Worm (Caenorhabditis elegans) whole organism, midembryonic: ENCODE data around the gene fbxc-7.

Experiments
- T22C8.4 ChIP-seq: fragments of 200-800 bp; sonication (Bioruptor generic); IDR thresholded peaks from 2 replicates; pipeline ENCODE4 v1.3.6; 2022; ENCODE audit warnings: missing genetic modification characterization, missing compliant biosample characterization
- cog-1 ChIP-seq: sonication (generic microtip); optimal IDR thresholded peaks from 2 replicates; lab custom pipeline; 2016; ENCODE audit warnings: missing genetic modification characterization, missing compliant biosample characterization
- flt-1 ChIP-seq: fragments of 200-800 bp; sonication (Bioruptor generic); IDR thresholded peaks from 2 replicates; pipeline ENCODE4 v1.3.6; 2022; ENCODE audit warnings: missing genetic modification characterization, missing compliant biosample characterization
- klf-2 ChIP-seq: fragments of 200-800 bp; sonication (Bioruptor generic); conservative IDR thresholded peaks from 2 replicates; pipeline ENCODE4 v1.3.6; 2022; ENCODE audit warnings: missing genetic modification reagents, missing genetic modification characterization, missing compliant biosample characterization
- med-1 ChIP-seq: sonication (generic microtip); optimal IDR thresholded peaks from 2 replicates; lab custom pipeline; 2017; ENCODE audit warnings: missing genetic modification characterization, mild to moderate bottlenecking, missing compliant biosample characterization, antibody characterized with exemption, missing genetic modification reagents; ENCODE audit not compliant: insufficient read depth
- ref-1 ChIP-seq: fragments of 200-800 bp; sonication (Bioruptor generic); conservative IDR thresholded peaks from 2 replicates; pipeline ENCODE4 v1.3.6; 2022; ENCODE audit warnings: missing genetic modification reagents, missing genetic modification characterization, missing compliant biosample characterization
- tab-1 ChIP-seq: fragments of 200-800 bp; sonication (Bioruptor generic); IDR thresholded peaks from 2 replicates; pipeline ENCODE4 v1.3.6; 2022; ENCODE audit warnings: missing genetic modification characterization, missing compliant biosample characterization
- ztf-23 ChIP-seq: fragments of 200-800 bp; sonication (Bioruptor generic); IDR thresholded peaks from 2 replicates; pipeline ENCODE4 v1.3.6; 2022; ENCODE audit warnings: missing genetic modification reagents, missing genetic modification characterization, missing compliant biosample characterization
- ztf-29 ChIP-seq: fragments of 200-800 bp; sonication (Bioruptor generic); IDR thresholded peaks from 2 replicates; pipeline ENCODE4 v1.3.6; 2022; ENCODE audit warnings: missing genetic modification reagents, missing genetic modification characterization, missing compliant biosample characterization

DNA sequence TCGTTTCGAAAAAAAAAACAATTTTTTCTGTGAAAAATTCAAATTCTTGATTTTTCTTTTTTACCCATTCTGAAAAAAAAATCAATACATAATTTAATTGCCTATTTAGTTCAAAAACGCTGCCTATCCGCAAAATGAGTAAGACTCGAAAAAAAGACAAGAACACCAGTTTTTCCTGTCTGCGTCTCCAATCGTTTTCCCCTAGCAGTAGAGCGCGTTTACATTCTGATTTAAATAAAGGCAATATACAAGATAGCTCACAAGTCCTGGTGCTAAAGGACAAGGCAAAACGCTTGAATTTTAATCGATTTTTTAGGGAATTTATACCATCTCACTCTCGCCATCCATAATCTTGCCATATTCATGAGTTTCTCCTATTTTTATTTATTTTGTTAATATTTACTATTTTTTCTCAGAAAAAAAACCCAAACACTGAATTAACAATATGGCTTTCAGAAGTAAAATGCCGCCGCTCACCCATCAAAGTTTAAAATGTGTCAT lies 41.5 kb upstream of the fbxc-7 start, which contains the start of gene fbxc-33:
- TF ChIP-seq flt-1 (GFP tag; lab: Robert Waterston, UW): no peak
- TF ChIP-seq T22C8.4: no peak
- TF ChIP-seq ztf-23 (GFP tag; lab: Robert Waterston, UW): no peak
- TF ChIP-seq ref-1 (GFP tag; lab: Robert Waterston, UW): no peak
- no peak for TF ChIP-seq med-1
- TF ChIP-seq tab-1 (GFP tag; lab: Robert Waterston, UW): no peak
- no peak for TF ChIP-seq cog-1 (tag; lab: Kevin White, UChicago)
- no peak for TF ChIP-seq klf-2 (GFP tag; lab: Robert Waterston, UW)
- no peak for TF ChIP-seq ztf-29 (GFP tag; lab: Robert Waterston, UW)
